Fruit fly (Drosophila melanogaster) whole organism, prepupa: ENCODE measurements around the gene CG18171.

Experiments used
- Blimp-1 ChIP-seq: fragments of 200-800 bp; sonication (Bioruptor generic); optimal IDR thresholded peaks from 3 replicates; lab custom pipeline; 2017; ENCODE audit warnings: missing biosample characterization, missing genetic modification characterization, mild to moderate bottlenecking, moderate library complexity, missing genetic modification reagents
- CG11762 ChIP-seq: fragments of 200-800 bp; sonication (Bioruptor generic); optimal IDR thresholded peaks from 3 replicates; lab custom pipeline; 2016; ENCODE audit warnings: missing biosample characterization, missing genetic modification characterization; ENCODE audit not compliant: insufficient read depth
- CG11902 ChIP-seq: fragments of 200-800 bp; sonication (Bioruptor generic); optimal IDR thresholded peaks from 3 replicates; lab custom pipeline; 2016; ENCODE audit warnings: missing biosample characterization, missing genetic modification characterization
- CG1621 ChIP-seq: fragments of 200-800 bp; sonication (Bioruptor generic); optimal IDR thresholded peaks from 3 replicates; lab custom pipeline; 2018; ENCODE audit warnings: missing biosample characterization, mild to moderate bottlenecking, missing genetic modification characterization
- CG3032 ChIP-seq: fragments of 200-800 bp; optimal IDR thresholded peaks from 2 replicates; lab custom pipeline; 2019; ENCODE audit warnings: missing biosample characterization, mild to moderate bottlenecking, missing genetic modification characterization, moderate library complexity
- Ets21C ChIP-seq: fragments of 200-800 bp; sonication (Bioruptor generic); optimal IDR thresholded peaks from 3 replicates; lab custom pipeline; 2016; ENCODE audit warnings: missing biosample characterization, missing genetic modification characterization
- Gug ChIP-seq: fragments of 200-800 bp; sonication (Bioruptor generic); IDR thresholded peaks from 2 replicates; pipeline ENCODE4 v1.3.6; 2022; ENCODE audit warnings: missing biosample characterization, missing genetic modification characterization
- Lpt ChIP-seq: fragments of 200-800 bp; sonication (Bioruptor generic); optimal IDR thresholded peaks from 3 replicates; lab custom pipeline; 2016; ENCODE audit warnings: missing biosample characterization, missing genetic modification characterization
- OdsH ChIP-seq: fragments of 200-800 bp; sonication (Bioruptor generic); optimal IDR thresholded peaks from 3 replicates; lab custom pipeline; 2016; ENCODE audit warnings: missing biosample characterization, missing genetic modification characterization
- Sox102F ChIP-seq: fragments of 200-800 bp; sonication (Bioruptor generic); optimal IDR thresholded peaks from 2 replicates; lab custom pipeline; 2016; ENCODE audit warnings: missing biosample characterization, mild to moderate bottlenecking, missing genetic modification characterization
- acj6 ChIP-seq: fragments of 200-800 bp; sonication (Bioruptor generic); optimal IDR thresholded peaks from 3 replicates; lab custom pipeline; 2016; ENCODE audit warnings: missing biosample characterization, missing genetic modification characterization
- dac ChIP-seq: fragments of 200-800 bp; sonication (Bioruptor generic); optimal IDR thresholded peaks from 2 replicates; lab custom pipeline; 2017; ENCODE audit warnings: missing biosample characterization, mild to moderate bottlenecking, missing genetic modification characterization
- spab ChIP-seq: fragments of 200-800 bp; sonication (Bioruptor generic); optimal IDR thresholded peaks from 2 replicates; lab custom pipeline; 2017; ENCODE audit warnings: missing biosample characterization, mild to moderate bottlenecking, missing genetic modification characterization, missing genetic modification reagents
- topi ChIP-seq: fragments of 200-800 bp; sonication (Bioruptor generic); optimal IDR thresholded peaks from 3 replicates; lab custom pipeline; 2016; ENCODE audit warnings: missing biosample characterization, missing genetic modification characterization

DNA sequence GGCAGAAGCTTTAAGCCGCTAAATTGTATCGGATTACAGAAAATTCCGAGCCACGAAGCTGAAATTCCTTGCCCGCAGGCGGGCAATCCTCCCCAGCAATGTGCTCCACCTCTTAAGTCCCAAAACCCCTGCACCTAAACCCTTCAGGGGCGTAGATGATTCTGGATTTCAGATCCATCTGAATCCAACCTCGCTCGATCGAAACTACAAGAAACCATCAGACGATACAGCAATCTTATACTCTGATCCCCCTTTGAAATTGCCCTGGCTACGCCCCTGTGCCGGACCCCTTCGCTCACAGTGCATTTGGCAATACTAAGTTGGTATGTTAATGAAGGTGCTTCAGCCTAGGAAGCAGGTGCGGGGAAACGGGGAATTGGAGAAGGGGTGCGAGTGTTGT is 39.9 kb downstream of the CG18171 start:
- peak; percentile 47 for TF ChIP-seq acj6 (GFP tag; lab: Kevin White, UChicago)
- peak; percentile 2 for TF ChIP-seq Blimp-1 (GFP tag; lab: Kevin White, UChicago)
- TF ChIP-seq OdsH = peak; percentile 49
- TF ChIP-seq CG1621 = peak; percentile 59
- peak; percentile 9 for TF ChIP-seq CG11762 (GFP tag; lab: Kevin White, UChicago)
- no peak for TF ChIP-seq dac
- TF ChIP-seq Gug (GFP tag; lab: Robert Waterston, UW) = peak; percentile 46; the same call in 1 of the 2 replicates
- peak; percentile 38 for TF ChIP-seq CG11902 (GFP tag; lab: Kevin White, UChicago)
- peak; percentile 68 for TF ChIP-seq spab (GFP tag; lab: Kevin White, UChicago)
- no peak for TF ChIP-seq Lpt (GFP tag; lab: Kevin White, UChicago)
- TF ChIP-seq Sox102F (GFP tag; lab: Kevin White, UChicago) = peak; percentile 41
- TF ChIP-seq Ets21C (GFP tag; lab: Kevin White, UChicago) = peak; percentile 39
- TF ChIP-seq topi (GFP tag; lab: Kevin White, UChicago) = peak; percentile 63
- peak; percentile 78 for TF ChIP-seq CG3032 (tag; lab: Kevin White, UChicago)
